Fruit fly (Drosophila melanogaster) whole organism: ENCODE measurements around the gene CG9667.

Experiments
- CG8478 ChIP-seq: fragments of >200 bp; optimal IDR thresholded peaks from 2 replicates; lab custom pipeline; 2018; ENCODE audit warnings: inconsistent platforms
- Dll ChIP-seq: fragments of >200 bp; optimal IDR thresholded peaks from 2 replicates; lab custom pipeline; 2017
- EcR ChIP-seq, 2 experiments: fragments of >200 bp; optimal IDR thresholded peaks; 2 replicates each; lab custom pipeline; 2017; ENCODE audit warnings: missing biosample characterization in 2 of 2, missing genetic modification characterization in 2 of 2, missing genetic modification reagents in 2 of 2
- pan ChIP-seq: fragments of >200 bp; optimal IDR thresholded peaks from 2 replicates; lab custom pipeline; 2017
- psq ChIP-seq: fragments of >200 bp; optimal IDR thresholded peaks from 2 replicates; lab custom pipeline; 2017

DNA sequence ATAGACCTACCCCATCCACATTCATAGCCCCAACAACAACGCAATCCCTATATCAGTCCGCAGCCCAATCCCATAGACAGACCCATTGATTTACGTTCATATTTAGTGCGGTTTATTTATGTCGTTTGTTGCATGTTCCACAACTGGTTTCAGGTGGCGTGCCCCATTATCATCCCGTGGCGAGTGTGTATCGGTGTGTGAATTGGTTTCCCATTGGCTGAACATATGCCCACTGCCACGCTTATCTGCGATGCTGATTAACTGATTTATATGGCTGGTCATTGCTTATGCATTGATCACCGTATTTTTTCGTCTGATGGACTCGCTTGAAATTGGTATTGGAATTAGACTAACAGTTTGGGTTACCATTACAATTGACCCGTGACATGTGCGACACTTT lies 19.6 kb upstream of the CG9667 start:
- TF ChIP-seq pan (lab: Kevin White, UChicago) = no peak
- TF ChIP-seq CG8478 (lab: Kevin White, UChicago) = no peak
- TF ChIP-seq Dll (lab: Kevin White, UChicago) = no peak
- no peak for TF ChIP-seq psq
- no peak for TF ChIP-seq EcR (GFP tag; optimal IDR thresholded peaks at IDR 0.05; lab: Kevin White, UChicago)
